Fruit fly (Drosophila melanogaster) whole organism, embryonic: Measurements from ENCODE around the gene spg.

Experiments
- Ada2b ChIP-seq: fragments of 200-800 bp; sonication (Bioruptor generic); IDR thresholded peaks from 2 replicates; pipeline ENCODE4 v1.3.6; 2022; ENCODE audit warnings: missing biosample characterization, missing genetic modification characterization
- Bgb ChIP-seq: fragments of 200-800 bp; sonication (Bioruptor generic); IDR thresholded peaks from 2 replicates; pipeline ENCODE4 v1.3.6; 2022; ENCODE audit warnings: missing biosample characterization, missing genetic modification characterization; ENCODE audit not compliant: partially characterized antibody
- CG10147 ChIP-seq: fragments of 200-800 bp; sonication (Bioruptor generic); optimal IDR thresholded peaks from 2 replicates; lab custom pipeline; 2019; ENCODE audit warnings: missing biosample characterization, mild to moderate bottlenecking, missing genetic modification characterization, moderate library complexity
- CG10543 ChIP-seq: fragments of 200-800 bp; sonication (Bioruptor generic); optimal IDR thresholded peaks from 3 replicates; lab custom pipeline; 2017; ENCODE audit warnings: missing biosample characterization, mild to moderate bottlenecking, missing genetic modification characterization, moderate library complexity
- CG10959 ChIP-seq: fragments of 200-800 bp; sonication (Bioruptor generic); IDR thresholded peaks from 2 replicates; pipeline ENCODE4 v1.3.6; 2022; ENCODE audit warnings: missing biosample characterization, missing genetic modification characterization
- CG11504 ChIP-seq: fragments of 200-800 bp; sonication (Bioruptor generic); optimal IDR thresholded peaks from 3 replicates; lab custom pipeline; 2019; ENCODE audit warnings: missing biosample characterization, mild to moderate bottlenecking, missing genetic modification characterization, moderate library complexity
- CG12071 ChIP-seq: fragments of 200-800 bp; sonication (Bioruptor generic); optimal IDR thresholded peaks from 3 replicates; lab custom pipeline; 2018; ENCODE audit warnings: missing biosample characterization, mild to moderate bottlenecking, missing genetic modification characterization
- CG16813 ChIP-seq: fragments of 200-800 bp; sonication (Bioruptor generic); IDR thresholded peaks from 3 replicates; pipeline ENCODE4 v1.3.6; 2022; ENCODE audit warnings: missing biosample characterization, missing genetic modification characterization; ENCODE audit not compliant: partially characterized antibody
- CG17385 ChIP-seq: fragments of 200-800 bp; sonication (Bioruptor generic); optimal IDR thresholded peaks from 3 replicates; lab custom pipeline; 2018; ENCODE audit warnings: missing biosample characterization, mild to moderate bottlenecking, missing genetic modification characterization
- CG18764 ChIP-seq: fragments of 200-800 bp; sonication (Bioruptor generic); optimal IDR thresholded peaks from 3 replicates; lab custom pipeline; 2016; ENCODE audit warnings: missing biosample characterization, missing genetic modification characterization
- CG2116 ChIP-seq: fragments of 200-800 bp; sonication (Bioruptor generic); optimal IDR thresholded peaks from 3 replicates; lab custom pipeline; 2018; ENCODE audit warnings: missing biosample characterization, mild to moderate bottlenecking, missing genetic modification characterization
- CG3065 ChIP-seq: fragments of 200-800 bp; sonication (Bioruptor generic); optimal IDR thresholded peaks from 2 replicates; lab custom pipeline; 2016; ENCODE audit warnings: missing biosample characterization, missing genetic modification characterization
- CG34376 ChIP-seq: fragments of 200-800 bp; sonication (Bioruptor generic); optimal IDR thresholded peaks from 2 replicates; lab custom pipeline; 2018; ENCODE audit warnings: missing biosample characterization, mild to moderate bottlenecking, missing genetic modification characterization
- CG3847 ChIP-seq: fragments of 200-800 bp; sonication (Bioruptor generic); IDR thresholded peaks from 2 replicates; pipeline ENCODE4 v1.3.6; 2022; ENCODE audit warnings: missing biosample characterization, missing genetic modification characterization
- CG4707 ChIP-seq: fragments of 200-800 bp; sonication (Bioruptor generic); optimal IDR thresholded peaks from 2 replicates; lab custom pipeline; 2018; ENCODE audit warnings: missing biosample characterization, mild to moderate bottlenecking, missing genetic modification characterization, moderate library complexity
- CG4730 ChIP-seq: fragments of 200-800 bp; sonication (Bioruptor generic); IDR thresholded peaks from 2 replicates; pipeline ENCODE4 v1.3.6; 2022; ENCODE audit warnings: missing biosample characterization, missing genetic modification characterization
- CG6765 ChIP-seq: fragments of 200-800 bp; sonication (Bioruptor generic); optimal IDR thresholded peaks from 3 replicates; lab custom pipeline; 2017; ENCODE audit warnings: missing biosample characterization, mild to moderate bottlenecking, missing genetic modification characterization
- CG7357 ChIP-seq: fragments of 200-800 bp; sonication (Bioruptor generic); IDR thresholded peaks from 3 replicates; pipeline ENCODE4 v1.3.6; 2022; ENCODE audit warnings: missing biosample characterization, missing genetic modification characterization
- CG7839 ChIP-seq: fragments of 200-800 bp; sonication (Bioruptor generic); optimal IDR thresholded peaks from 3 replicates; lab custom pipeline; 2018; ENCODE audit warnings: missing biosample characterization, mild to moderate bottlenecking, missing genetic modification characterization, moderate library complexity
- Dip3 ChIP-seq: fragments of 200-800 bp; sonication (Bioruptor generic); optimal IDR thresholded peaks from 3 replicates; lab custom pipeline; 2016; ENCODE audit warnings: missing biosample characterization, missing genetic modification characterization
- Doc2 ChIP-seq: fragments of 200-800 bp; sonication (Bioruptor generic); IDR thresholded peaks from 2 replicates; pipeline ENCODE4 v1.3.6; 2022; ENCODE audit warnings: missing biosample characterization, missing genetic modification characterization
- Fer1 ChIP-seq: fragments of 200-800 bp; sonication (Bioruptor generic); optimal IDR thresholded peaks from 2 replicates; lab custom pipeline; 2017; ENCODE audit warnings: missing biosample characterization, mild to moderate bottlenecking, missing genetic modification characterization
- Fer3 ChIP-seq: fragments of 200-800 bp; sonication (Bioruptor generic); optimal IDR thresholded peaks from 2 replicates; lab custom pipeline; 2018; ENCODE audit warnings: missing biosample characterization, mild to moderate bottlenecking, missing genetic modification characterization, moderate library complexity
- HLHmδ ChIP-seq: fragments of 200-800 bp; sonication (Bioruptor generic); optimal IDR thresholded peaks from 2 replicates; lab custom pipeline; 2018; ENCODE audit warnings: missing biosample characterization, mild to moderate bottlenecking, missing genetic modification characterization, moderate library complexity
- HmgZ ChIP-seq: fragments of 200-800 bp; sonication (Bioruptor generic); optimal IDR thresholded peaks from 2 replicates; lab custom pipeline; 2018; ENCODE audit warnings: missing biosample characterization, mild to moderate bottlenecking, missing genetic modification characterization
- Hsf ChIP-seq: fragments of 200-800 bp; sonication (Bioruptor generic); optimal IDR thresholded peaks from 3 replicates; lab custom pipeline; 2016; ENCODE audit warnings: missing biosample characterization, missing genetic modification characterization
- Med ChIP-seq: fragments of 200-800 bp; sonication (Bioruptor generic); peaks from one replicate; lab custom pipeline; 2016; ENCODE audit warnings: missing biosample characterization, missing genetic modification characterization, mild to moderate bottlenecking, inconsistent platforms, moderate library complexity
- Opbp ChIP-seq: fragments of 200-800 bp; sonication (Bioruptor generic); IDR thresholded peaks from 3 replicates; pipeline ENCODE4 v1.3.6; 2022; ENCODE audit warnings: missing biosample characterization, missing genetic modification characterization; ENCODE audit not compliant: partially characterized antibody
- Sox102F ChIP-seq: fragments of 200-800 bp; sonication (Bioruptor generic); optimal IDR thresholded peaks from 2 replicates; lab custom pipeline; 2018; ENCODE audit warnings: missing biosample characterization, mild to moderate bottlenecking, missing genetic modification characterization, moderate library complexity
- cas ChIP-seq: fragments of 200-800 bp; sonication (Bioruptor generic); IDR thresholded peaks from 2 replicates; pipeline ENCODE4 v1.3.6; 2022; ENCODE audit warnings: missing biosample characterization, missing genetic modification characterization
- chif ChIP-seq, 2 experiments: fragments of 200-800 bp; sonication (Bioruptor generic); optimal IDR thresholded peaks; 3 replicates each; lab custom pipeline; 2016; ENCODE audit warnings: missing biosample characterization in 2 of 2, missing genetic modification characterization in 2 of 2
- chm ChIP-seq: fragments of 200-800 bp; sonication (Bioruptor generic); IDR thresholded peaks from 2 replicates; pipeline ENCODE4 v1.3.6; 2022; ENCODE audit warnings: missing biosample characterization, missing genetic modification characterization
- crol ChIP-seq: fragments of 200-800 bp; sonication (Bioruptor generic); IDR thresholded peaks from 2 replicates; pipeline ENCODE4 v1.3.6; 2022; ENCODE audit warnings: missing biosample characterization, missing genetic modification characterization
- dm ChIP-seq: fragments of 200-800 bp; sonication (Bioruptor generic); optimal IDR thresholded peaks from 3 replicates; lab custom pipeline; 2016; ENCODE audit warnings: missing biosample characterization, missing genetic modification characterization
- dmrt99B ChIP-seq: fragments of 200-800 bp; sonication (Bioruptor generic); optimal IDR thresholded peaks from 2 replicates; lab custom pipeline; 2018; ENCODE audit warnings: missing biosample characterization, mild to moderate bottlenecking, missing genetic modification characterization, moderate library complexity
- emc ChIP-seq: fragments of 200-800 bp; sonication (Bioruptor generic); optimal IDR thresholded peaks from 2 replicates; lab custom pipeline; 2016; ENCODE audit warnings: missing biosample characterization, missing genetic modification characterization
- ems ChIP-seq: fragments of 200-800 bp; sonication (Bioruptor generic); optimal IDR thresholded peaks from 3 replicates; lab custom pipeline; 2016; ENCODE audit warnings: missing biosample characterization, missing genetic modification characterization
- eyg ChIP-seq: fragments of 200-800 bp; sonication (Bioruptor generic); optimal IDR thresholded peaks from 3 replicates; lab custom pipeline; 2016; ENCODE audit warnings: missing biosample characterization, missing genetic modification characterization
- grau ChIP-seq: fragments of 200-800 bp; optimal IDR thresholded peaks from 3 replicates; lab custom pipeline; 2019; ENCODE audit warnings: missing biosample characterization, mild to moderate bottlenecking, missing genetic modification characterization, moderate library complexity
- hbn ChIP-seq: fragments of 200-800 bp; sonication (Bioruptor generic); IDR thresholded peaks from 2 replicates; pipeline ENCODE4 v1.3.6; 2022; ENCODE audit warnings: missing biosample characterization, missing genetic modification characterization; ENCODE audit not compliant: partially characterized antibody
- insv ChIP-seq, 2 experiments: fragments of 200-800 bp; sonication (Bioruptor generic); optimal IDR thresholded peaks; 3 replicates each; lab custom pipeline; 2016 to 2018; ENCODE audit warnings: missing biosample characterization in 2 of 2, missing genetic modification characterization in 2 of 2
- kay ChIP-seq: fragments of 200-800 bp; sonication (Bioruptor generic); optimal IDR thresholded peaks from 2 replicates; lab custom pipeline; 2016; ENCODE audit warnings: missing biosample characterization, missing genetic modification characterization
- klu ChIP-seq: fragments of 200-800 bp; sonication (Bioruptor generic); IDR thresholded peaks from 2 replicates; pipeline ENCODE4 v1.3.6; 2022; ENCODE audit warnings: missing biosample characterization, missing genetic modification characterization
- lov ChIP-seq, 2 experiments: fragments of 200-800 bp in 1 of 2; fragments of >200 bp in 1 of 2; sonication (Bioruptor generic) in 1 of 2; IDR thresholded peaks in 1 of 2; optimal IDR thresholded peaks in 1 of 2; 2 replicates in 1 of 2; 3 replicates in 1 of 2; pipeline versions ENCODE4 v1.3.6 to Lab custom; 2017 to 2022; ENCODE audit warnings: missing biosample characterization in 1 of 2, missing genetic modification characterization in 1 of 2
- phol ChIP-seq: fragments of 200-800 bp; sonication (Bioruptor generic); optimal IDR thresholded peaks from 3 replicates; lab custom pipeline; 2018; ENCODE audit warnings: missing biosample characterization, mild to moderate bottlenecking, missing genetic modification characterization, moderate library complexity
- sens ChIP-seq: fragments of 200-800 bp; sonication (Bioruptor generic); peaks from one replicate; lab custom pipeline; 2016; ENCODE audit warnings: missing biosample characterization, missing genetic modification characterization
- sima ChIP-seq: fragments of 200-800 bp; sonication (Bioruptor generic); optimal IDR thresholded peaks from 2 replicates; lab custom pipeline; 2016; ENCODE audit warnings: missing biosample characterization, missing genetic modification characterization
- ssp ChIP-seq: fragments of 200-800 bp; sonication (Bioruptor generic); IDR thresholded peaks from 2 replicates; pipeline ENCODE4 v1.3.6; 2022; ENCODE audit warnings: missing biosample characterization, missing genetic modification characterization
- tup ChIP-seq: fragments of 200-800 bp; sonication (Bioruptor generic); optimal IDR thresholded peaks from 2 replicates; lab custom pipeline; 2016; ENCODE audit warnings: missing biosample characterization, mild to moderate bottlenecking, missing genetic modification characterization, moderate library complexity
- zen2 ChIP-seq: fragments of 200-800 bp; sonication (Bioruptor generic); IDR thresholded peaks from 3 replicates; pipeline ENCODE4 v1.3.6; 2022; ENCODE audit warnings: missing biosample characterization, missing genetic modification characterization; ENCODE audit not compliant: partially characterized antibody
- zf30C ChIP-seq: fragments of 200-800 bp; sonication (Bioruptor generic); optimal IDR thresholded peaks from 3 replicates; lab custom pipeline; 2018; ENCODE audit warnings: missing biosample characterization, mild to moderate bottlenecking, missing genetic modification characterization

The spg gene

dm6 chr3R:28830746-28831145 lies 14.3 kb upstream of the spg start (continued):
- no peak for TF ChIP-seq Doc2 (GFP tag; lab: Robert Waterston, UW)
- no peak for TF ChIP-seq dm
- TF ChIP-seq CG16813: no peak
- peak; percentile 2 for TF ChIP-seq CG10147 (GFP tag; lab: Kevin White, UChicago)
- TF ChIP-seq Opbp: no peak
- no peak for TF ChIP-seq kay (GFP tag; lab: Kevin White, UChicago)
- peak; percentile 42 for TF ChIP-seq dmrt99B (tag; lab: Kevin White, UChicago)
- TF ChIP-seq hbn (GFP tag; lab: Robert Waterston, UW): no peak
- TF ChIP-seq ssp: no peak
- peak; percentile 43 for TF ChIP-seq Sox102F (GFP tag; lab: Kevin White, UChicago)
- TF ChIP-seq CG18764 (GFP tag; lab: Kevin White, UChicago): no peak
- TF ChIP-seq CG7839 (tag; lab: Kevin White, UChicago): no peak
- TF ChIP-seq zf30C: peak; percentile 35
- TF ChIP-seq CG12071 (GFP tag; lab: Kevin White, UChicago): no peak
- no peak for TF ChIP-seq CG10959 (GFP tag; lab: Robert Waterston, UW)
- TF ChIP-seq Fer3 (tag; lab: Kevin White, UChicago): peak; percentile 23
- TF ChIP-seq Hsf (GFP tag; lab: Kevin White, UChicago): no peak
- no peak for TF ChIP-seq insv (GFP tag; optimal IDR thresholded peaks at IDR 0.05; lab: Kevin White, UChicago)
- TF ChIP-seq tup (GFP tag; lab: Kevin White, UChicago): no peak
- TF ChIP-seq grau (tag; lab: Kevin White, UChicago): peak; percentile 77
- TF ChIP-seq phol: peak; percentile 25
- TF ChIP-seq Fer1 (GFP tag; lab: Kevin White, UChicago): no peak
- TF ChIP-seq CG4730 (GFP tag; lab: Robert Waterston, UW): no peak
- TF ChIP-seq Ada2b: peak; percentile 34
- no peak for TF ChIP-seq cas (GFP tag; lab: Robert Waterston, UW)
- TF ChIP-seq CG11504 (tag; lab: Kevin White, UChicago): no peak
- no peak for TF ChIP-seq eyg (GFP tag; lab: Kevin White, UChicago)
- no peak for TF ChIP-seq HmgZ (tag; lab: Kevin White, UChicago)
- TF ChIP-seq ems (GFP tag; lab: Kevin White, UChicago): no peak
- no peak for TF ChIP-seq CG2116 (GFP tag; lab: Kevin White, UChicago)
- TF ChIP-seq chif (GFP tag; optimal IDR thresholded peaks at IDR 0.05; lab: Kevin White, UChicago): peak in 1 of 2 experiments; percentile 6
- no peak for TF ChIP-seq CG7357
- TF ChIP-seq sens: peak; percentile 46
- no peak for TF ChIP-seq sima (GFP tag; lab: Kevin White, UChicago)

dm6 chr3R:28831172-28831571 lies 13.9 kb upstream of the spg start:
- TF ChIP-seq CG3847 (GFP tag; lab: Robert Waterston, UW): 0 out of 2 replicates have a peak, but pooled peaks have one; percentile 4
- peak; percentile 85 for TF ChIP-seq CG34376 (GFP tag; lab: Kevin White, UChicago)
- peak; percentile 11; the same call in 1 of the 2 replicates for TF ChIP-seq crol (GFP tag; lab: Robert Waterston, UW)
- TF ChIP-seq CG17385: no peak
- TF ChIP-seq zen2 (GFP tag; lab: Robert Waterston, UW): 0 out of 3 replicates have a peak, but pooled peaks have one; percentile 23
- peak; percentile 28 for TF ChIP-seq Fer1 (GFP tag; lab: Kevin White, UChicago)
- peak; percentile 46 for TF ChIP-seq CG6765 (GFP tag; lab: Kevin White, UChicago)
- TF ChIP-seq CG3065 (GFP tag; lab: Kevin White, UChicago): no peak
- no peak for TF ChIP-seq HLHmδ (GFP tag; lab: Kevin White, UChicago)
- TF ChIP-seq emc (GFP tag; lab: Kevin White, UChicago): no peak
- peak; percentile 75 for TF ChIP-seq CG10543 (GFP tag; lab: Kevin White, UChicago)
- TF ChIP-seq CG4707 (GFP tag; lab: Kevin White, UChicago): peak; percentile 42
- TF ChIP-seq lov (optimal IDR thresholded peaks at IDR 0.05; lab: Kevin White, UChicago): no peak
- TF ChIP-seq lov (GFP tag; IDR thresholded peaks at IDR 0.05; lab: Robert Waterston, UW): 0 out of 3 replicates have a peak, but pooled peaks have one; percentile 16
- peak; percentile 84 for TF ChIP-seq Med (GFP tag; lab: Kevin White, UChicago)
- no peak for TF ChIP-seq klu
- TF ChIP-seq Bgb (GFP tag; lab: Robert Waterston, UW): peak; percentile 60
- no peak for TF ChIP-seq Dip3 (GFP tag; lab: Kevin White, UChicago)
- peak; percentile 53; the same call in 1 of the 2 replicates for TF ChIP-seq chm (GFP tag; lab: Robert Waterston, UW)
